Fruit fly (Drosophila melanogaster) whole organism, adult: ENCODE measurements around the gene Osi19.

Experiments
- CG5204 ChIP-seq: fragments of 200-800 bp; sonication (Bioruptor generic); optimal IDR thresholded peaks from 2 replicates; lab custom pipeline; 2016; ENCODE audit warnings: missing biosample characterization, missing genetic modification characterization
- CG7045 ChIP-seq: fragments of 200-800 bp; sonication (Bioruptor generic); optimal IDR thresholded peaks from 2 replicates; lab custom pipeline; 2017; ENCODE audit warnings: missing biosample characterization, mild to moderate bottlenecking, missing genetic modification characterization
- Clk ChIP-seq: fragments of 200-800 bp; sonication (Bioruptor generic); optimal IDR thresholded peaks from 2 replicates; lab custom pipeline; 2017; ENCODE audit warnings: missing biosample characterization, missing genetic modification characterization
- Mnt ChIP-seq: fragments of 200-800 bp; sonication (Bioruptor generic); optimal IDR thresholded peaks from 2 replicates; lab custom pipeline; 2016; ENCODE audit warnings: missing biosample characterization, mild to moderate bottlenecking, missing genetic modification characterization
- bab1 ChIP-seq: fragments of 200-800 bp; sonication (Bioruptor generic); optimal IDR thresholded peaks from 3 replicates; lab custom pipeline; 2019; ENCODE audit warnings: missing biosample characterization, mild to moderate bottlenecking, missing genetic modification characterization, moderate library complexity
- kay ChIP-seq: fragments of 200-800 bp; sonication (Bioruptor generic); peaks from one replicate; lab custom pipeline; 2016; ENCODE audit warnings: missing biosample characterization, missing genetic modification characterization, borderline replicate concordance

DNA sequence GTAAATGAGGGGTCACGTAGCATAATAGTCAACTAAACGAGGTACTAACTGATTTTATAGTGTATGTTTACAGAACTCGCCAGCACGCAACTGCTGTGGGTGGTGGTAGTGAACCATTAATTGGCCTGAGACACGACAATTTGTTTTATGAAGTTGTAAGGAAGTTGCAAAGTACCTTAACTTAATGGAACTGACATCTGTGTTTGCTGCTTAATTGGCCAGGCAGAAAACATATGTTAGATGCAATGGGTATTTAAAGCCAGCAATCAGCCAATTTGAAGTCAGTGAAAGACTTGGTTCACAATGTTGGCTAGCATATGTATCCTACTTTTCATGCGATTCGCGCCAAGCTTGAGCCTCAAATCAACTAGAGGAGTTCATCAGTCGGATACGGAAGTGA lies 6.5 kb downstream of the Osi19 start, which contains the start of gene CG17917:
- TF ChIP-seq bab1 (GFP tag; lab: Kevin White, UChicago) (no peak), CG5204 (no peak), kay (GFP tag; lab: Kevin White, UChicago) (no peak), Clk (no peak), CG7045 (GFP tag; lab: Kevin White, UChicago) (no peak), Mnt (GFP tag; lab: Kevin White, UChicago) (no peak)
